Fruit fly (Drosophila melanogaster): Measurements from ENCODE around the gene CG4074.

dm6 chr3L:20785742-20786427 lies 16.6 kb upstream of the CG4074 start, which contains the start of gene Pcif1:
- no peak for TF ChIP-seq psq (optimal IDR thresholded peaks at IDR 0.05)
- TF ChIP-seq insv (optimal IDR thresholded peaks at IDR 0.05): no peak
- no peak for TF ChIP-seq h (optimal IDR thresholded peaks at IDR 0.05)
- TF ChIP-seq Sin3A (optimal IDR thresholded peaks at IDR 0.05): no peak
- no peak for TF ChIP-seq Myc (optimal IDR thresholded peaks at IDR 0.05)
- no peak for TF ChIP-seq ttk (optimal IDR thresholded peaks at IDR 0.05)

All from Kc167 (cell line).